Fruit fly (Drosophila melanogaster) whole organism, embryonic: Measurements from ENCODE around the gene eas.

Experiments used
- ATbp ChIP-seq: fragments of 200-800 bp; sonication (Bioruptor generic); optimal IDR thresholded peaks from 2 replicates; lab custom pipeline; 2017; ENCODE audit warnings: missing biosample characterization, mild to moderate bottlenecking, missing genetic modification characterization, missing genetic modification reagents
- CG10543 ChIP-seq: fragments of 200-800 bp; sonication (Bioruptor generic); optimal IDR thresholded peaks from 3 replicates; lab custom pipeline; 2017; ENCODE audit warnings: missing biosample characterization, mild to moderate bottlenecking, missing genetic modification characterization, moderate library complexity
- CG12391 ChIP-seq: fragments of 200-800 bp; sonication (Bioruptor generic); optimal IDR thresholded peaks from 3 replicates; lab custom pipeline; 2018; ENCODE audit warnings: missing biosample characterization, mild to moderate bottlenecking, missing genetic modification characterization, moderate library complexity
- CG13296 ChIP-seq: fragments of 200-800 bp; sonication (Bioruptor generic); optimal IDR thresholded peaks from 3 replicates; lab custom pipeline; 2018; ENCODE audit warnings: missing biosample characterization, mild to moderate bottlenecking, missing genetic modification characterization
- CG14014 ChIP-seq: fragments of 200-800 bp; sonication (Bioruptor generic); IDR thresholded peaks from 2 replicates; pipeline ENCODE4 v1.3.6; 2022; ENCODE audit warnings: missing biosample characterization, missing genetic modification characterization
- CG17829 ChIP-seq: fragments of 200-800 bp; optimal IDR thresholded peaks from 2 replicates; lab custom pipeline; 2019; ENCODE audit warnings: missing biosample characterization, mild to moderate bottlenecking, missing genetic modification characterization, moderate library complexity
- CG18011 ChIP-seq: fragments of 200-800 bp; sonication (Bioruptor generic); optimal IDR thresholded peaks from 2 replicates; lab custom pipeline; 2017; ENCODE audit warnings: missing biosample characterization, missing genetic modification characterization, mild to moderate bottlenecking, moderate library complexity, missing genotype
- CG18476 ChIP-seq: fragments of 200-800 bp; sonication (Bioruptor generic); optimal IDR thresholded peaks from 2 replicates; lab custom pipeline; 2016; ENCODE audit warnings: missing biosample characterization, mild to moderate bottlenecking, missing genetic modification characterization
- CG2120 ChIP-seq: fragments of 200-800 bp; sonication (Bioruptor generic); optimal IDR thresholded peaks from 3 replicates; lab custom pipeline; 2016; ENCODE audit warnings: missing biosample characterization, missing genetic modification characterization
- CG3065 ChIP-seq: fragments of 200-800 bp; sonication (Bioruptor generic); optimal IDR thresholded peaks from 2 replicates; lab custom pipeline; 2016; ENCODE audit warnings: missing biosample characterization, missing genetic modification characterization
- CG6654 ChIP-seq: fragments of 200-800 bp; sonication (Bioruptor generic); optimal IDR thresholded peaks from 2 replicates; lab custom pipeline; 2017; ENCODE audit warnings: missing biosample characterization, mild to moderate bottlenecking, missing genetic modification characterization
- CG6689 ChIP-seq: fragments of 200-800 bp; sonication (Bioruptor generic); IDR thresholded peaks from 2 replicates; pipeline ENCODE4 v1.3.6; 2022; ENCODE audit warnings: missing biosample characterization, missing genetic modification characterization
- CG7963 ChIP-seq: fragments of 200-800 bp; sonication (Bioruptor generic); IDR thresholded peaks from 3 replicates; pipeline ENCODE4 v1.3.6; 2022; ENCODE audit warnings: missing biosample characterization, missing genetic modification characterization; ENCODE audit not compliant: partially characterized antibody
- CG8089 ChIP-seq: fragments of 200-800 bp; sonication (Bioruptor generic); optimal IDR thresholded peaks from 3 replicates; lab custom pipeline; 2016; ENCODE audit warnings: missing biosample characterization, missing genetic modification characterization
- ERR ChIP-seq: fragments of 200-800 bp; sonication (Bioruptor generic); optimal IDR thresholded peaks from 2 replicates; lab custom pipeline; 2016; ENCODE audit warnings: missing biosample characterization, missing genetic modification characterization
- Ets65A ChIP-seq: fragments of 200-800 bp; sonication (Bioruptor generic); peaks from one replicate; lab custom pipeline; 2016; ENCODE audit warnings: missing biosample characterization, missing genetic modification characterization
- H15 ChIP-seq: fragments of 200-800 bp; sonication (Bioruptor generic); IDR thresholded peaks from 3 replicates; pipeline ENCODE4 v1.3.6; 2022; ENCODE audit warnings: missing biosample characterization, missing genetic modification characterization
- Hr3 ChIP-seq: fragments of 200-800 bp; sonication (Bioruptor generic); optimal IDR thresholded peaks from 3 replicates; lab custom pipeline; 2016; ENCODE audit warnings: missing biosample characterization, missing genetic modification characterization
- Hr78 ChIP-seq, 2 experiments: fragments of 200-800 bp in 1 of 2; fragments of >200 bp in 1 of 2; sonication (Bioruptor generic) in 1 of 2; optimal IDR thresholded peaks; 2 replicates each; lab custom pipeline; 2017 to 2019; ENCODE audit warnings: missing biosample characterization in 2 of 2, missing genetic modification characterization in 2 of 2, mild to moderate bottlenecking in 1 of 2, moderate library complexity in 1 of 2
- Jarid2 ChIP-seq: fragments of 200-800 bp; sonication (Bioruptor generic); optimal IDR thresholded peaks from 3 replicates; lab custom pipeline; 2017; ENCODE audit warnings: mild to moderate bottlenecking, missing biosample characterization, missing genetic modification reagents, missing genetic modification characterization
- Med ChIP-seq: fragments of 200-800 bp; sonication (Bioruptor generic); peaks from one replicate; lab custom pipeline; 2016; ENCODE audit warnings: missing biosample characterization, missing genetic modification characterization, mild to moderate bottlenecking, inconsistent platforms, moderate library complexity
- Opbp ChIP-seq: fragments of 200-800 bp; sonication (Bioruptor generic); IDR thresholded peaks from 3 replicates; pipeline ENCODE4 v1.3.6; 2022; ENCODE audit warnings: missing biosample characterization, missing genetic modification characterization; ENCODE audit not compliant: partially characterized antibody
- Rfx ChIP-seq: fragments of 200-800 bp; sonication (Bioruptor generic); IDR thresholded peaks from 2 replicates; pipeline ENCODE4 v1.3.6; 2022; ENCODE audit warnings: missing biosample characterization, missing genetic modification characterization
- Side ChIP-seq: fragments of 200-800 bp; sonication (Bioruptor generic); optimal IDR thresholded peaks from 2 replicates; lab custom pipeline; 2016; ENCODE audit warnings: missing biosample characterization, missing genetic modification characterization
- Trl ChIP-seq, 3 experiments: fragments of >200 bp in 2 of 3; fragments of 200-800 bp in 1 of 3; sonication (Bioruptor generic) in 1 of 3; optimal IDR thresholded peaks; 2 replicates in 1 of 3; 3 replicates in 2 of 3; lab custom pipeline; 2016 to 2017; ENCODE audit warnings: missing biosample characterization in 1 of 3, missing genetic modification characterization in 1 of 3
- Vsx1 ChIP-seq: fragments of 200-800 bp; sonication (Bioruptor generic); optimal IDR thresholded peaks from 2 replicates; lab custom pipeline; 2017; ENCODE audit warnings: missing biosample characterization, mild to moderate bottlenecking, missing genetic modification characterization, missing genetic modification reagents
- Xrp1 ChIP-seq: fragments of 200-800 bp; sonication (Bioruptor generic); IDR thresholded peaks from 2 replicates; pipeline ENCODE4 v1.3.6; 2022; ENCODE audit warnings: missing biosample characterization, missing genetic modification characterization
- bsh ChIP-seq, 2 experiments: fragments of 200-800 bp; sonication (Bioruptor generic); optimal IDR thresholded peaks; 2 replicates each; lab custom pipeline; 2017 to 2018; ENCODE audit warnings: mild to moderate bottlenecking in 2 of 2, missing biosample characterization in 2 of 2, missing genetic modification characterization in 2 of 2, moderate library complexity in 1 of 2
- cad ChIP-seq: fragments of >200 bp; optimal IDR thresholded peaks from 2 replicates; lab custom pipeline; 2017; ENCODE audit warnings: missing biosample characterization, missing genetic modification characterization
- dm ChIP-seq: fragments of 200-800 bp; sonication (Bioruptor generic); optimal IDR thresholded peaks from 3 replicates; lab custom pipeline; 2016; ENCODE audit warnings: missing biosample characterization, missing genetic modification characterization
- dysf ChIP-seq: fragments of 200-800 bp; sonication (Bioruptor generic); IDR thresholded peaks from 3 replicates; pipeline ENCODE4 v1.3.6; 2022; ENCODE audit warnings: missing biosample characterization, missing genetic modification characterization
- exex ChIP-seq: fragments of 200-800 bp; sonication (Bioruptor generic); optimal IDR thresholded peaks from 4 replicates; lab custom pipeline; 2018; ENCODE audit warnings: missing biosample characterization, mild to moderate bottlenecking, missing genetic modification characterization, moderate library complexity
- grn ChIP-seq: fragments of 200-800 bp; sonication (Bioruptor generic); optimal IDR thresholded peaks from 3 replicates; lab custom pipeline; 2017; ENCODE audit warnings: missing biosample characterization, missing genetic modification characterization
- h ChIP-seq: fragments of >200 bp; optimal IDR thresholded peaks from 2 replicates; lab custom pipeline; 2017
- kah ChIP-seq: fragments of 200-800 bp; sonication (Bioruptor generic); optimal IDR thresholded peaks from 2 replicates; lab custom pipeline; 2018; ENCODE audit warnings: missing biosample characterization, mild to moderate bottlenecking, missing genetic modification characterization
- nerfin-2 ChIP-seq: fragments of 200-800 bp; sonication (Bioruptor generic); IDR thresholded peaks from 2 replicates; pipeline ENCODE4 v1.3.6; 2022; ENCODE audit warnings: missing biosample characterization, missing genetic modification characterization; ENCODE audit not compliant: partially characterized antibody
- oc ChIP-seq: fragments of 200-800 bp; sonication (Bioruptor generic); optimal IDR thresholded peaks from 2 replicates; lab custom pipeline; 2018; ENCODE audit warnings: missing biosample characterization, mild to moderate bottlenecking, missing genetic modification characterization, moderate library complexity
- phol ChIP-seq: fragments of 200-800 bp; sonication (Bioruptor generic); optimal IDR thresholded peaks from 3 replicates; lab custom pipeline; 2018; ENCODE audit warnings: missing biosample characterization, mild to moderate bottlenecking, missing genetic modification characterization, moderate library complexity
- pum ChIP-seq: fragments of 200-800 bp; sonication (Bioruptor generic); optimal IDR thresholded peaks from 2 replicates; lab custom pipeline; 2016; ENCODE audit warnings: missing biosample characterization, missing genetic modification characterization
- pzg ChIP-seq: fragments of 200-800 bp; sonication (Bioruptor generic); optimal IDR thresholded peaks from 3 replicates; lab custom pipeline; 2018; ENCODE audit warnings: missing biosample characterization, mild to moderate bottlenecking, missing genetic modification characterization, moderate library complexity
- sens ChIP-seq: fragments of 200-800 bp; sonication (Bioruptor generic); peaks from one replicate; lab custom pipeline; 2016; ENCODE audit warnings: missing biosample characterization, missing genetic modification characterization
- sqz ChIP-seq: fragments of 200-800 bp; sonication (Bioruptor generic); optimal IDR thresholded peaks from 3 replicates; lab custom pipeline; 2018; ENCODE audit warnings: missing biosample characterization, mild to moderate bottlenecking, missing genetic modification characterization
- zen2 ChIP-seq: fragments of 200-800 bp; sonication (Bioruptor generic); IDR thresholded peaks from 3 replicates; pipeline ENCODE4 v1.3.6; 2022; ENCODE audit warnings: missing biosample characterization, missing genetic modification characterization; ENCODE audit not compliant: partially characterized antibody

Gene eas

dm6 chrX:16308310-16308918 lies 30.3 kb downstream of the eas start, which contains the start of gene Had1 (continued):
- peak; percentile 71 for TF ChIP-seq CG10543 (GFP tag; lab: Kevin White, UChicago)
- TF ChIP-seq Opbp (GFP tag; lab: Robert Waterston, UW) = 0 out of 3 replicates have a peak, but pooled peaks have one; percentile 5
- peak; percentile 95 for TF ChIP-seq grn (GFP tag; lab: Kevin White, UChicago)
- TF ChIP-seq Vsx1 = no peak
- TF ChIP-seq CG3065 (GFP tag; lab: Kevin White, UChicago) = peak; percentile 11
- TF ChIP-seq cad (GFP tag; lab: Kevin White, UChicago) = no peak
- TF ChIP-seq Ets65A (GFP tag; lab: Kevin White, UChicago) = no peak
- peak; percentile 43; the same call in 1 of the 2 replicates for TF ChIP-seq Rfx (GFP tag; lab: Robert Waterston, UW)

- TF ChIP-seq sens (GFP tag; lab: Kevin White, UChicago) (peak; percentile 44), ATbp (GFP tag; lab: Kevin White, UChicago) (no peak), Med (peak; percentile 2), kah (no peak), sqz (no peak), Jarid2 (GFP tag; lab: Kevin White, UChicago) (no peak), CG13296 (GFP tag; lab: Kevin White, UChicago) (peak; percentile 13), ERR (GFP tag; lab: Kevin White, UChicago) (peak; percentile 44), CG6654 (GFP tag; lab: Kevin White, UChicago) (no peak), CG18011 (no peak)
- TF ChIP-seq, all 482 proteins: peak for 4
Measured at dm6 chrX:16308953-16309352, 30.8 kb downstream of the eas start.

- TF ChIP-seq Hr78 (GFP tag; optimal IDR thresholded peaks at IDR 0.05; lab: Kevin White, UChicago) (no peak), exex (tag; lab: Kevin White, UChicago) (peak; percentile 60), Vsx1 (peak; percentile 71)
Measured at dm6 chrX:16309764-16310163, 31.6 kb downstream of the eas start.

- no peak for TF ChIP-seq CG18476 (GFP tag; lab: Kevin White, UChicago)
- no peak for TF ChIP-seq dysf
- peak; percentile 50 for TF ChIP-seq CG12391 (tag; lab: Kevin White, UChicago)
- no peak for TF ChIP-seq Trl (optimal IDR thresholded peaks at IDR 0.05; lab: Kevin White, UChicago)
- no peak for TF ChIP-seq Trl (GFP tag; optimal IDR thresholded peaks at IDR 0.05; lab: Kevin White, UChicago)
- no peak for TF ChIP-seq bsh (GFP tag; optimal IDR thresholded peaks at IDR 0.05; lab: Kevin White, UChicago)
- peak; percentile 28 for TF ChIP-seq dm (GFP tag; lab: Kevin White, UChicago)
- TF ChIP-seq CG2120 (GFP tag; lab: Kevin White, UChicago) = peak; percentile 24
- TF ChIP-seq H15 (GFP tag; lab: Robert Waterston, UW) = no peak
- peak; percentile 84 for TF ChIP-seq CG7963 (GFP tag; lab: Robert Waterston, UW)
- TF ChIP-seq h (lab: Kevin White, UChicago) = no peak
- no peak for TF ChIP-seq Hr3
- peak; percentile 18 for TF ChIP-seq Side (GFP tag; lab: Kevin White, UChicago)
- TF ChIP-seq zen2 = 0 out of 3 replicates have a peak, but pooled peaks have one; percentile 36
- TF ChIP-seq pum (GFP tag; lab: Kevin White, UChicago) = no peak
- no peak for TF ChIP-seq cad (GFP tag; lab: Kevin White, UChicago)
- peak; percentile 77 for TF ChIP-seq nerfin-2
- peak; percentile 26; the same call in 1 of the 2 replicates for TF ChIP-seq Xrp1 (GFP tag; lab: Robert Waterston, UW)
- peak; percentile 27 for TF ChIP-seq pzg (GFP tag; lab: Kevin White, UChicago)
- no peak; the same call in 1 of the 2 replicates for TF ChIP-seq CG14014
- peak; percentile 44 for TF ChIP-seq phol (tag; lab: Kevin White, UChicago)
- no peak for TF ChIP-seq CG6689 (GFP tag; lab: Robert Waterston, UW)
- TF ChIP-seq CG17829 (tag; lab: Kevin White, UChicago) = peak; percentile 23
- TF ChIP-seq oc (tag; lab: Kevin White, UChicago) = no peak
- no peak for TF ChIP-seq CG8089 (GFP tag; lab: Kevin White, UChicago)
Measured at dm6 chrX:16313078-16313875, 35.1 kb downstream of the eas start, which contains the start of the genes CG9915 and SWIP. Gene CG9915, minus strand, starts transcription at chrX:16313138. Gene SWIP, plus strand, starts transcription at chrX:16313709.
